Worm (Caenorhabditis elegans) whole organism, early embryonic: Measurements from ENCODE around the gene F07G6.5.
"Not testable (repeated sequence)": the region's sequence is repeated elsewhere in the genome, so short reads cannot be mapped to it uniquely, and the experiment has no call there.

Source experiments
- B0310.2 ChIP-seq: sonication (generic microtip); optimal IDR thresholded peaks from 2 replicates; lab custom pipeline; 2016; ENCODE audit warnings: mild to moderate bottlenecking, missing genetic modification characterization, missing compliant biosample characterization
- F13C5.2 ChIP-seq: sonication (generic microtip); optimal IDR thresholded peaks from 2 replicates; lab custom pipeline; 2017; ENCODE audit warnings: mild to moderate bottlenecking, missing genetic modification characterization, inconsistent platforms, missing compliant biosample characterization
- aly-1 ChIP-seq: sonication (generic microtip); optimal IDR thresholded peaks from 2 replicates; lab custom pipeline; 2016; ENCODE audit warnings: missing genetic modification characterization, missing compliant biosample characterization
- ama-1 ChIP-seq: fragments of 150-350 bp; optimal IDR thresholded peaks from 2 replicates; lab custom pipeline; 2014
- ceh-13 ChIP-seq: fragments of 200-800 bp; sonication (Bioruptor generic); optimal IDR thresholded peaks from 2 replicates; lab custom pipeline; 2018; ENCODE audit warnings: mild to moderate bottlenecking, missing genetic modification characterization, missing compliant biosample characterization
- ceh-36 ChIP-seq: sonication (generic microtip); optimal IDR thresholded peaks from 2 replicates; lab custom pipeline; 2016; ENCODE audit warnings: missing genetic modification characterization, inconsistent platforms, missing compliant biosample characterization
- ets-7 ChIP-seq: sonication (generic microtip); optimal IDR thresholded peaks from 2 replicates; lab custom pipeline; 2016; ENCODE audit warnings: missing genotype, missing genetic modification characterization, missing compliant biosample characterization
- flt-1 ChIP-seq: fragments of 200-800 bp; sonication (Bioruptor generic); IDR thresholded peaks from 2 replicates; pipeline ENCODE4 v1.3.6; 2022; ENCODE audit warnings: missing genetic modification characterization, missing compliant biosample characterization
- hmbx-1 ChIP-seq: sonication (generic microtip); optimal IDR thresholded peaks from 2 replicates; lab custom pipeline; 2016; ENCODE audit warnings: mild to moderate bottlenecking, missing genetic modification characterization, missing compliant biosample characterization
- hmg-4 ChIP-seq: fragments of 200-800 bp; sonication (Bioruptor generic); optimal IDR thresholded peaks from 2 replicates; lab custom pipeline; 2018; ENCODE audit warnings: mild to moderate bottlenecking, missing genetic modification characterization, missing compliant biosample characterization
- hnd-1 ChIP-seq: sonication (generic microtip); optimal IDR thresholded peaks from 2 replicates; lab custom pipeline; 2016; ENCODE audit warnings: missing genetic modification characterization, missing compliant biosample characterization
- pes-1 ChIP-seq: fragments of 200-800 bp; sonication (Bioruptor generic); IDR thresholded peaks from 2 replicates; pipeline ENCODE4 v1.3.6; 2022; ENCODE audit warnings: missing genetic modification reagents, missing genetic modification characterization, missing compliant biosample characterization
- scrt-1 ChIP-seq: fragments of 200-800 bp; sonication (Bioruptor generic); IDR thresholded peaks from 2 replicates; pipeline ENCODE4 v1.3.6; 2022; ENCODE audit warnings: missing genetic modification characterization, missing compliant biosample characterization
- sea-1 ChIP-seq: fragments of 200-800 bp; sonication (Bioruptor generic); conservative IDR thresholded peaks from 2 replicates; pipeline ENCODE4 v1.3.6; 2022; ENCODE audit warnings: missing genetic modification characterization, missing compliant biosample characterization
- tbx-11 ChIP-seq: fragments of 200-800 bp; sonication (Bioruptor generic); IDR thresholded peaks from 2 replicates; pipeline ENCODE4 v1.3.6; 2022; ENCODE audit warnings: missing genetic modification characterization, missing compliant biosample characterization
- tbx-37 ChIP-seq: fragments of 200-800 bp; sonication (Bioruptor generic); conservative IDR thresholded peaks from 2 replicates; pipeline ENCODE4 v1.3.6; 2022; ENCODE audit warnings: missing genetic modification reagents, missing genetic modification characterization, missing compliant biosample characterization
- tra-4 ChIP-seq: sonication (generic microtip); optimal IDR thresholded peaks from 2 replicates; lab custom pipeline; 2017; ENCODE audit warnings: missing genetic modification characterization, missing compliant biosample characterization

Gene F07G6.5

ce11 chrX:1720359-1720758 is 13.9 kb upstream of the F07G6.5 start, which contains the start of gene F07G6.8:
Gene F07G6.8 (minus strand): TSS chrX:1720459.
- TF ChIP-seq hnd-1 (tag; lab: Kevin White, UChicago) (no peak), ceh-36 (tag; lab: Kevin White, UChicago) (no peak), tbx-37 (no peak), pes-1 (GFP tag; lab: Robert Waterston, UW) (no peak), sea-1 (GFP tag; lab: Robert Waterston, UW) (no peak), scrt-1 (GFP tag; lab: Robert Waterston, UW) (no peak)

DNA sequence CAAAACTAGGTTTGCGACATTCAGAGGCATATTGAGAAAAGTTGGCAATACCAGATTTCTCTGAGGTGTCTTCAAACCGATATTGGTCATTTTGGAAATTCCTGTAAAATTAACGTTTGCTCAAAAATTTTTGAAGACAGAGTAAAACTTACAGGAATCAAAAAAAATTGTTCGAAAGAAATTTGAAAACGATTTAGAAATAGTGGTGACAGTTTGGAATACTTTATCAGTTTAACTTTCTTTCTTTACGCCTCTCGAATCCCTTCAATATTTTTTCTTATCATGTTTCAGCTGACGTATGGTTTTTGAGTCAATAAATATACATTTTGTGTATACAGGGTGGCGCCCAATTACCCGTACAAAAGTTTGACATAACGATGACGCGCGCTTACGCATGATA is 12.0 kb upstream of the F07G6.5 start, which contains the start of gene fbxa-53:
Gene fbxa-53, minus strand, starts transcription at position 101 of the 400 bp plus-strand sequence.
- no peak for TF ChIP-seq hmbx-1 (tag; lab: Kevin White, UChicago)
- TF ChIP-seq B0310.2 (tag; lab: Kevin White, UChicago): no peak
- TF ChIP-seq hmg-4 (GFP tag; lab: Kevin White, UChicago): no peak
- no peak for TF ChIP-seq tbx-11 (GFP tag; lab: Robert Waterston, UW)
- TF ChIP-seq aly-1 (tag; lab: Kevin White, UChicago): no peak
- no peak for TF ChIP-seq tra-4 (tag; lab: Kevin White, UChicago)
- TF ChIP-seq ceh-13: no peak
- no peak for TF ChIP-seq hnd-1 (tag; lab: Kevin White, UChicago)
- TF ChIP-seq pes-1 (GFP tag; lab: Robert Waterston, UW): no peak
- no peak for TF ChIP-seq sea-1 (GFP tag; lab: Robert Waterston, UW)
- TF ChIP-seq F13C5.2 (tag; lab: Kevin White, UChicago): no peak
- TF ChIP-seq ets-7 (tag; lab: Kevin White, UChicago): no peak
- TF ChIP-seq scrt-1 (GFP tag; lab: Robert Waterston, UW): no peak
- no peak for TF ChIP-seq ceh-36 (tag; lab: Kevin White, UChicago)

- TF ChIP-seq tbx-37 (no peak), hmbx-1 (tag; lab: Kevin White, UChicago) (no peak), ama-1 (lab: Kevin White, UChicago) (no peak), ceh-36 (tag; lab: Kevin White, UChicago) (no peak), F13C5.2 (tag; lab: Kevin White, UChicago) (no peak), tbx-11 (GFP tag; lab: Robert Waterston, UW) (no peak), flt-1 (GFP tag; lab: Robert Waterston, UW) (no peak)
Observed at ce11 chrX:1712538-1712937, 6.1 kb upstream of the F07G6.5 start, which contains the start of gene fbxa-52. Gene fbxa-52 (minus strand): TSS chrX:1712638.

- TF ChIP-seq hnd-1 (tag; lab: Kevin White, UChicago) (no peak), ama-1 (lab: Kevin White, UChicago) (no peak), hmbx-1 (tag; lab: Kevin White, UChicago) (no peak), F13C5.2 (tag; lab: Kevin White, UChicago) (no peak), tbx-11 (GFP tag; lab: Robert Waterston, UW) (no peak), tra-4 (tag; lab: Kevin White, UChicago) (no peak), B0310.2 (tag; lab: Kevin White, UChicago) (no peak), ceh-13 (no peak), hmg-4 (GFP tag; lab: Kevin White, UChicago) (no peak), sea-1 (GFP tag; lab: Robert Waterston, UW) (no peak), flt-1 (GFP tag; lab: Robert Waterston, UW) (no peak), scrt-1 (GFP tag; lab: Robert Waterston, UW) (no peak), aly-1 (tag; lab: Kevin White, UChicago) (no peak), tbx-37 (no peak)
Observed at ce11 chrX:1703840-1704239, 2.6 kb downstream of the F07G6.5 start, which contains the start of gene C36C9.5. Gene C36C9.5 (minus strand): TSS chrX:1703940.

- TF ChIP-seq ama-1 (lab: Kevin White, UChicago) (no peak), ceh-36 (tag; lab: Kevin White, UChicago) (no peak), ceh-13 (no peak), tbx-37 (no peak), hnd-1 (tag; lab: Kevin White, UChicago) (no peak), hmg-4 (GFP tag; lab: Kevin White, UChicago) (no peak), sea-1 (GFP tag; lab: Robert Waterston, UW) (no peak), aly-1 (tag; lab: Kevin White, UChicago) (no peak), tra-4 (tag; lab: Kevin White, UChicago) (no peak), B0310.2 (tag; lab: Kevin White, UChicago) (no peak), tbx-11 (GFP tag; lab: Robert Waterston, UW) (no peak), hmbx-1 (tag; lab: Kevin White, UChicago) (no peak), pes-1 (GFP tag; lab: Robert Waterston, UW) (no peak), F13C5.2 (tag; lab: Kevin White, UChicago) (no peak), flt-1 (GFP tag; lab: Robert Waterston, UW) (no peak), ets-7 (tag; lab: Kevin White, UChicago) (no peak), scrt-1 (GFP tag; lab: Robert Waterston, UW) (no peak)
Observed at ce11 chrX:1703049-1703448, 3.4 kb downstream of the F07G6.5 start.

ce11 chrX:1698476-1698875 is 8.0 kb downstream of the F07G6.5 start:
- no peak for TF ChIP-seq hnd-1 (tag; lab: Kevin White, UChicago)
- TF ChIP-seq scrt-1 (GFP tag; lab: Robert Waterston, UW): no peak
- no peak for TF ChIP-seq aly-1 (tag; lab: Kevin White, UChicago)
- TF ChIP-seq ama-1 (lab: Kevin White, UChicago): no peak
- TF ChIP-seq pes-1 (GFP tag; lab: Robert Waterston, UW): no peak
- no peak for TF ChIP-seq hmbx-1 (tag; lab: Kevin White, UChicago)
- TF ChIP-seq ceh-13: no peak
- TF ChIP-seq ceh-36 (tag; lab: Kevin White, UChicago): no peak
- TF ChIP-seq B0310.2 (tag; lab: Kevin White, UChicago): no peak
- TF ChIP-seq F13C5.2 (tag; lab: Kevin White, UChicago): no peak
- no peak for TF ChIP-seq tra-4 (tag; lab: Kevin White, UChicago)

DNA sequence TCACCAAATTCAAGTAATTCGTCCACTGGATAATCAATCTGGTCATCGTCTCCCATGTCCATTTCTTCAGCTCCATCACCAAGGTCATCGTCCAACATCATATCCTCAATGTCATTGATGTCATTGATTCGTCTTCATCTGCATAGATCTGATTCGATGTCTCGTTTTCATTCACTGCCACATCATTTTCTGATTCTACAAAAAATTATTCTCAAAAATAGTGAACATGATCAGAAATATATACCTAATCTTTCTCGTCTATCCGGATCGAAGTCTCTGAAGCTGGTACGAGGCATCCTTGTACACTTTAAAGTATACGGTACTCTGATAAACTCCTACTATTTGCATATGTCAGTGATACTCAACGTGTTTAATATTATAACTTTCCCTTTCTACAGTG is 9.6 kb downstream of the F07G6.5 start, which contains the start of gene C36C9.4:
Gene C36C9.4, minus strand, starts transcription at position 101 of the 400 bp plus-strand sequence.
- TF ChIP-seq tbx-11 (GFP tag; lab: Robert Waterston, UW); ceh-36 (tag; lab: Kevin White, UChicago); B0310.2 (tag; lab: Kevin White, UChicago): not testable (repeated sequence)
